Worm (Caenorhabditis elegans): ENCODE data around the gene Y49F6B.19.

ce11 chrII:3482231-3482630 is 29.9 kb downstream of the Y49F6B.19 start, which contains the start of gene smu-2:
- TF ChIP-seq ceh-36 (tag; optimal IDR thresholded peaks at IDR 0.05) (no peak), flt-1 (GFP tag; IDR thresholded peaks at IDR 0.05) (0 out of 2 replicates have a peak, but pooled peaks have one; percentile 17), F13C5.2 (tag; optimal IDR thresholded peaks at IDR 0.05) (no peak), sea-1 (GFP tag; conservative IDR thresholded peaks at IDR 0.05) (0 out of 2 replicates have a peak, but pooled peaks have one; percentile 6), aly-1 (tag; optimal IDR thresholded peaks at IDR 0.05) (no peak)
